Fruit fly (Drosophila melanogaster) whole organism, embryonic: Measurements from ENCODE around the gene CkIIalpha.
A peak's percentile ranks its signal among the peaks of the same experiment; 100 is the strongest.

Source experiments
- BEAF-32 ChIP-seq: fragments of 200-800 bp; sonication (Bioruptor generic); optimal IDR thresholded peaks from 3 replicates; lab custom pipeline; 2017; ENCODE audit warnings: missing biosample characterization, missing genetic modification characterization, mild to moderate bottlenecking, moderate library complexity, missing genetic modification reagents
- CG1024 ChIP-seq: fragments of 200-800 bp; sonication (Bioruptor generic); IDR thresholded peaks from 2 replicates; pipeline ENCODE4 v1.3.6; 2022; ENCODE audit warnings: missing biosample characterization, missing genetic modification characterization
- CG12659 ChIP-seq: fragments of 200-800 bp; sonication (Bioruptor generic); optimal IDR thresholded peaks from 3 replicates; lab custom pipeline; 2017; ENCODE audit warnings: mild to moderate bottlenecking, missing biosample characterization, missing genetic modification reagents, missing genetic modification characterization
- CG14050 ChIP-seq: fragments of 200-800 bp; sonication (Bioruptor generic); IDR thresholded peaks from 3 replicates; pipeline ENCODE4 v1.3.6; 2022; ENCODE audit warnings: missing biosample characterization, missing genetic modification characterization
- CG14710 ChIP-seq: fragments of 200-800 bp; sonication (Bioruptor generic); optimal IDR thresholded peaks from 3 replicates; lab custom pipeline; 2019; ENCODE audit warnings: missing biosample characterization, mild to moderate bottlenecking, missing genetic modification characterization, moderate library complexity
- CG17361 ChIP-seq: fragments of 200-800 bp; sonication (Bioruptor generic); IDR thresholded peaks from 3 replicates; pipeline ENCODE4 v1.3.6; 2022; ENCODE audit warnings: missing biosample characterization, missing genetic modification characterization
- CG2116 ChIP-seq: fragments of 200-800 bp; sonication (Bioruptor generic); optimal IDR thresholded peaks from 3 replicates; lab custom pipeline; 2018; ENCODE audit warnings: missing biosample characterization, mild to moderate bottlenecking, missing genetic modification characterization
- CG30020 ChIP-seq: fragments of 200-800 bp; optimal IDR thresholded peaks from 2 replicates; lab custom pipeline; 2019; ENCODE audit warnings: missing biosample characterization, mild to moderate bottlenecking, missing genetic modification characterization, moderate library complexity
- CG31441 ChIP-seq: fragments of 200-800 bp; sonication (Bioruptor generic); IDR thresholded peaks from 2 replicates; pipeline ENCODE4 v1.3.6; 2022; ENCODE audit warnings: missing biosample characterization, missing genetic modification characterization
- CG33213 ChIP-seq: fragments of 200-800 bp; sonication (Bioruptor generic); optimal IDR thresholded peaks from 3 replicates; lab custom pipeline; 2016; ENCODE audit warnings: missing biosample characterization, missing genetic modification characterization
- CG3995 ChIP-seq: fragments of 200-800 bp; sonication (Bioruptor generic); optimal IDR thresholded peaks from 3 replicates; lab custom pipeline; 2016; ENCODE audit warnings: missing biosample characterization, missing genetic modification characterization
- CG4820 ChIP-seq: fragments of 200-800 bp; sonication (Bioruptor generic); optimal IDR thresholded peaks from 3 replicates; lab custom pipeline; 2016; ENCODE audit warnings: missing biosample characterization, missing genetic modification characterization
- CG6765 ChIP-seq: fragments of 200-800 bp; sonication (Bioruptor generic); optimal IDR thresholded peaks from 3 replicates; lab custom pipeline; 2017; ENCODE audit warnings: missing biosample characterization, mild to moderate bottlenecking, missing genetic modification characterization
- CG7357 ChIP-seq: fragments of 200-800 bp; sonication (Bioruptor generic); IDR thresholded peaks from 3 replicates; pipeline ENCODE4 v1.3.6; 2022; ENCODE audit warnings: missing biosample characterization, missing genetic modification characterization
- CG7839 ChIP-seq: fragments of 200-800 bp; sonication (Bioruptor generic); optimal IDR thresholded peaks from 3 replicates; lab custom pipeline; 2018; ENCODE audit warnings: missing biosample characterization, mild to moderate bottlenecking, missing genetic modification characterization, moderate library complexity
- CG8089 ChIP-seq: fragments of 200-800 bp; sonication (Bioruptor generic); optimal IDR thresholded peaks from 3 replicates; lab custom pipeline; 2016; ENCODE audit warnings: missing biosample characterization, missing genetic modification characterization
- CG8290 ChIP-seq, 3 experiments: fragments of 200-800 bp; sonication (Bioruptor generic); optimal IDR thresholded peaks; 2 replicates each; lab custom pipeline; 2016 to 2019; ENCODE audit warnings: missing biosample characterization in 3 of 3, missing genetic modification characterization in 3 of 3, mild to moderate bottlenecking in 2 of 3, moderate library complexity in 1 of 3
- CG9437 ChIP-seq: fragments of 200-800 bp; sonication (Bioruptor generic); optimal IDR thresholded peaks from 2 replicates; lab custom pipeline; 2018; ENCODE audit warnings: missing biosample characterization, mild to moderate bottlenecking, missing genetic modification characterization
- CG9797 ChIP-seq: fragments of 200-800 bp; sonication (Bioruptor generic); optimal IDR thresholded peaks from 3 replicates; lab custom pipeline; 2018; ENCODE audit warnings: missing biosample characterization, mild to moderate bottlenecking, missing genetic modification characterization
- Dfd ChIP-seq, 2 experiments: fragments of >200 bp; optimal IDR thresholded peaks; 2 replicates each; lab custom pipeline; 2017; ENCODE audit warnings: missing biosample characterization in 2 of 2, missing genetic modification characterization in 2 of 2
- Doc2 ChIP-seq: fragments of 200-800 bp; sonication (Bioruptor generic); IDR thresholded peaks from 2 replicates; pipeline ENCODE4 v1.3.6; 2022; ENCODE audit warnings: missing biosample characterization, missing genetic modification characterization
- ERR ChIP-seq: fragments of 200-800 bp; sonication (Bioruptor generic); optimal IDR thresholded peaks from 2 replicates; lab custom pipeline; 2016; ENCODE audit warnings: missing biosample characterization, missing genetic modification characterization
- HmgZ ChIP-seq: fragments of 200-800 bp; sonication (Bioruptor generic); optimal IDR thresholded peaks from 2 replicates; lab custom pipeline; 2018; ENCODE audit warnings: missing biosample characterization, mild to moderate bottlenecking, missing genetic modification characterization
- Hmx ChIP-seq: fragments of 200-800 bp; sonication (Bioruptor generic); optimal IDR thresholded peaks from 2 replicates; lab custom pipeline; 2016; ENCODE audit warnings: missing biosample characterization, missing genetic modification characterization
- Kr ChIP-seq: fragments of 200-800 bp; sonication (Bioruptor generic); optimal IDR thresholded peaks from 2 replicates; lab custom pipeline; 2017; ENCODE audit warnings: missing biosample characterization, mild to moderate bottlenecking, missing genetic modification characterization
- MBD-R2 ChIP-seq: fragments of 200-800 bp; sonication (Bioruptor generic); IDR thresholded peaks from 2 replicates; pipeline ENCODE4 v1.3.6; 2022; ENCODE audit warnings: missing biosample characterization, missing genetic modification characterization
- Xbp1 ChIP-seq: fragments of 200-800 bp; sonication (Bioruptor generic); optimal IDR thresholded peaks from 3 replicates; lab custom pipeline; 2016; ENCODE audit warnings: missing biosample characterization, mild to moderate bottlenecking, missing genetic modification characterization
- amos ChIP-seq: fragments of 200-800 bp; sonication (Bioruptor generic); IDR thresholded peaks from 2 replicates; pipeline ENCODE4 v1.3.6; 2022; ENCODE audit warnings: missing biosample characterization, missing genetic modification characterization; ENCODE audit not compliant: partially characterized antibody
- crp ChIP-seq, 2 experiments: fragments of 200-800 bp; sonication (Bioruptor generic); optimal IDR thresholded peaks; 2 replicates in 1 of 2; 3 replicates in 1 of 2; lab custom pipeline; 2017; ENCODE audit warnings: missing biosample characterization in 2 of 2, missing genetic modification characterization in 2 of 2, mild to moderate bottlenecking in 1 of 2, moderate library complexity in 1 of 2
- dm ChIP-seq: fragments of 200-800 bp; sonication (Bioruptor generic); optimal IDR thresholded peaks from 3 replicates; lab custom pipeline; 2016; ENCODE audit warnings: missing biosample characterization, missing genetic modification characterization
- dmrt11E ChIP-seq: fragments of 200-800 bp; sonication (Bioruptor generic); optimal IDR thresholded peaks from 3 replicates; lab custom pipeline; 2018; ENCODE audit warnings: missing biosample characterization, mild to moderate bottlenecking, missing genetic modification characterization, moderate library complexity
- en ChIP-seq: fragments of 200-800 bp; sonication (Bioruptor generic); optimal IDR thresholded peaks from 2 replicates; lab custom pipeline; 2016; ENCODE audit warnings: missing biosample characterization, missing genetic modification characterization
- gem ChIP-seq: fragments of 200-800 bp; sonication (Bioruptor generic); optimal IDR thresholded peaks from 2 replicates; lab custom pipeline; 2019; ENCODE audit warnings: missing biosample characterization, mild to moderate bottlenecking, missing genetic modification characterization, moderate library complexity
- gfzf ChIP-seq: fragments of 200-800 bp; sonication (Bioruptor generic); optimal IDR thresholded peaks from 2 replicates; lab custom pipeline; 2016; ENCODE audit warnings: missing biosample characterization, mild to moderate bottlenecking, missing genetic modification characterization, moderate library complexity
- ham ChIP-seq: fragments of 200-800 bp; sonication (Bioruptor generic); IDR thresholded peaks from 2 replicates; pipeline ENCODE4 v1.3.6; 2022; ENCODE audit warnings: missing biosample characterization, missing genetic modification characterization
- knrl ChIP-seq: fragments of 200-800 bp; sonication (Bioruptor generic); IDR thresholded peaks from 3 replicates; pipeline ENCODE4 v1.3.6; 2022; ENCODE audit warnings: missing biosample characterization, missing genetic modification characterization; ENCODE audit not compliant: partially characterized antibody
- lola ChIP-seq, 3 experiments: fragments of >200 bp in 2 of 3; fragments of 200-800 bp in 1 of 3; sonication (Bioruptor generic) in 1 of 3; optimal IDR thresholded peaks; 2 replicates each; lab custom pipeline; 2017 to 2019; ENCODE audit warnings: missing biosample characterization in 3 of 3, missing genetic modification characterization in 3 of 3, mild to moderate bottlenecking in 1 of 3, moderate library complexity in 1 of 3
- nmo ChIP-seq: fragments of 200-800 bp; sonication (Bioruptor generic); optimal IDR thresholded peaks from 2 replicates; lab custom pipeline; 2018; ENCODE audit warnings: missing biosample characterization, mild to moderate bottlenecking, missing genetic modification characterization, moderate library complexity
- otp ChIP-seq: fragments of 200-800 bp; sonication (Bioruptor generic); IDR thresholded peaks from 3 replicates; pipeline ENCODE4, ENCODE4 v1.3.6; 2022; ENCODE audit warnings: missing biosample characterization, missing genetic modification characterization
- peb ChIP-seq: fragments of 200-800 bp; sonication (Bioruptor generic); IDR thresholded peaks from 2 replicates; pipeline ENCODE4 v1.3.6; 2022; ENCODE audit warnings: missing biosample characterization, missing genetic modification characterization
- pfk ChIP-seq: fragments of 200-800 bp; sonication (Bioruptor generic); optimal IDR thresholded peaks from 2 replicates; lab custom pipeline; 2018; ENCODE audit warnings: missing biosample characterization, mild to moderate bottlenecking, missing genetic modification characterization, moderate library complexity
- pita ChIP-seq: fragments of 200-800 bp; sonication (Bioruptor generic); optimal IDR thresholded peaks from 2 replicates; lab custom pipeline; 2017; ENCODE audit warnings: missing biosample characterization, mild to moderate bottlenecking, missing genetic modification characterization
- pzg ChIP-seq: fragments of 200-800 bp; sonication (Bioruptor generic); optimal IDR thresholded peaks from 3 replicates; lab custom pipeline; 2018; ENCODE audit warnings: missing biosample characterization, mild to moderate bottlenecking, missing genetic modification characterization, moderate library complexity
- sc ChIP-seq, 3 experiments: fragments of >200 bp in 2 of 3; fragments of 200-800 bp in 1 of 3; sonication (Bioruptor generic) in 1 of 3; optimal IDR thresholded peaks; 2 replicates in 2 of 3; 3 replicates in 1 of 3; lab custom pipeline; 2017; ENCODE audit warnings: mild to moderate bottlenecking in 1 of 3, missing biosample characterization in 1 of 3, missing genetic modification characterization in 1 of 3, missing genetic modification reagents in 1 of 3
- seq ChIP-seq: fragments of 200-800 bp; sonication (Bioruptor generic); IDR thresholded peaks from 2 replicates; pipeline ENCODE4 v1.3.6; 2022; ENCODE audit warnings: missing biosample characterization, missing genetic modification characterization
- so ChIP-seq: fragments of 200-800 bp; sonication (Bioruptor generic); IDR thresholded peaks from 3 replicates; pipeline ENCODE4 v1.3.6; 2022; ENCODE audit warnings: missing biosample characterization, missing genetic modification characterization
- sob ChIP-seq: fragments of 200-800 bp; sonication (Bioruptor generic); IDR thresholded peaks from 2 replicates; pipeline ENCODE4 v1.3.6; 2022; ENCODE audit warnings: missing biosample characterization, missing genetic modification characterization
- trem ChIP-seq: fragments of 200-800 bp; optimal IDR thresholded peaks from 3 replicates; lab custom pipeline; 2019; ENCODE audit warnings: missing biosample characterization, mild to moderate bottlenecking, missing genetic modification characterization, moderate library complexity
- zen ChIP-seq: fragments of 200-800 bp; sonication (Bioruptor generic); optimal IDR thresholded peaks from 3 replicates; lab custom pipeline; 2018; ENCODE audit warnings: missing biosample characterization, mild to moderate bottlenecking, missing genetic modification characterization, moderate library complexity

CkIIalpha gene

dm6 chr3L:23125736-23126135 is 28.9 kb downstream of the CkIIalpha start, which contains the start of gene CG33217:
Gene CG33217, plus strand, starts transcription at chr3L:23126025.
- TF ChIP-seq CG33213 (GFP tag; lab: Kevin White, UChicago) (peak; percentile 70), CG31441 (GFP tag; lab: Robert Waterston, UW) (peak; percentile 37; the same call in 1 of the 2 replicates), CG6765 (GFP tag; lab: Kevin White, UChicago) (no peak), dmrt11E (peak; percentile 36), sob (GFP tag; lab: Robert Waterston, UW) (no peak), MBD-R2 (peak; percentile 46; the same call in 1 of the 2 replicates), crp (GFP tag; optimal IDR thresholded peaks at IDR 0.05; lab: Kevin White, UChicago) (peak in 1 of 2 experiments; percentile 19), ERR (GFP tag; lab: Kevin White, UChicago) (no peak), Dfd (GFP tag; optimal IDR thresholded peaks at IDR 0.05; lab: Kevin White, UChicago) (peak in 1 of 2 experiments; percentile 33), Doc2 (GFP tag; lab: Robert Waterston, UW) (no peak), peb (GFP tag; lab: Robert Waterston, UW) (no peak), so (GFP tag; lab: Robert Waterston, UW) (no peak), CG4820 (GFP tag; lab: Kevin White, UChicago) (no peak), amos (peak; percentile 16; the same call in 1 of the 2 replicates), lola (GFP tag; optimal IDR thresholded peaks at IDR 0.05; lab: Kevin White, UChicago) (peak in 1 of 3 experiments; percentile 48), CG30020 (tag; lab: Kevin White, UChicago) (peak; percentile 99), CG8290 (GFP tag; optimal IDR thresholded peaks at IDR 0.05; lab: Kevin White, UChicago) (peak; percentile 75), CG8290 (tag; optimal IDR thresholded peaks at IDR 0.05; lab: Kevin White, UChicago) (peak; percentile 36 to 50), HmgZ (tag; lab: Kevin White, UChicago) (peak; percentile 26), CG14050 (GFP tag; lab: Robert Waterston, UW) (no peak), CG12659 (GFP tag; lab: Kevin White, UChicago) (peak; percentile 30), CG14710 (peak; percentile 76), CG9797 (GFP tag; lab: Kevin White, UChicago) (peak; percentile 17), pfk (GFP tag; lab: Kevin White, UChicago) (peak; percentile 78), gem (tag; lab: Kevin White, UChicago) (peak; percentile 10), dm (peak; percentile 31), CG3995 (GFP tag; lab: Kevin White, UChicago) (peak; percentile 8), CG9437 (GFP tag; lab: Kevin White, UChicago) (peak; percentile 35), Xbp1 (GFP tag; lab: Kevin White, UChicago) (peak; percentile 18), knrl (GFP tag; lab: Robert Waterston, UW) (no peak; the same call in 2 of the 3 replicates), gfzf (GFP tag; lab: Kevin White, UChicago) (peak; percentile 68), trem (tag; lab: Kevin White, UChicago) (peak; percentile 30), CG7839 (tag; lab: Kevin White, UChicago) (peak; percentile 20), CG1024 (GFP tag; lab: Robert Waterston, UW) (peak; percentile 99), pita (GFP tag; lab: Kevin White, UChicago) (no peak), ham (GFP tag; lab: Robert Waterston, UW) (no peak), CG2116 (GFP tag; lab: Kevin White, UChicago) (peak; percentile 8), Kr (GFP tag; lab: Kevin White, UChicago) (no peak), Hmx (GFP tag; lab: Kevin White, UChicago) (no peak), CG7357 (GFP tag; lab: Robert Waterston, UW) (peak; percentile 96), pzg (peak; percentile 63), en (GFP tag; lab: Kevin White, UChicago) (no peak), CG17361 (GFP tag; lab: Robert Waterston, UW) (peak; percentile 74), seq (no peak), nmo (GFP tag; lab: Kevin White, UChicago) (peak; percentile 73), sc (optimal IDR thresholded peaks at IDR 0.05; lab: Kevin White, UChicago) (no peak), sc (GFP tag; optimal IDR thresholded peaks at IDR 0.05; lab: Kevin White, UChicago) (peak; percentile 3), CG8089 (GFP tag; lab: Kevin White, UChicago) (no peak), otp (GFP tag; lab: Robert Waterston, UW) (no peak), zen (tag; lab: Kevin White, UChicago) (peak; percentile 64), BEAF-32 (GFP tag; lab: Kevin White, UChicago) (peak; percentile 33)
